Fruit fly (Drosophila melanogaster): ENCODE measurements around the gene CG44139.

dm6 chr2L:2398459-2398858, 26.1 kb upstream of the CG44139 start:
- TF ChIP-seq Myc (optimal IDR thresholded peaks at IDR 0.05) (no peak), h (GFP tag; optimal IDR thresholded peaks at IDR 0.05) (no peak), OdsH (GFP tag; optimal IDR thresholded peaks at IDR 0.05) (no peak), CrebA (GFP tag; optimal IDR thresholded peaks at IDR 0.05; ENCODE audit: borderline replicate concordance) (no peak), pan (optimal IDR thresholded peaks at IDR 0.05) (no peak), usp (GFP tag; optimal IDR thresholded peaks at IDR 0.05) (no peak), Dfd (GFP tag; optimal IDR thresholded peaks at IDR 0.05) (no peak), Abd-B (GFP tag; optimal IDR thresholded peaks at IDR 0.05) (no peak), Vsx2 (GFP tag; optimal IDR thresholded peaks at IDR 0.05; ENCODE audit: partially characterized antibody) (no peak), jim (GFP tag; optimal IDR thresholded peaks at IDR 0.05) (no peak), psq (GFP tag; optimal IDR thresholded peaks at IDR 0.05) (no peak)

All from whole organism, wandering third instar larva.